Worm (Caenorhabditis elegans) whole organism, late embryonic: ENCODE results near the gene Y56A3A.41.

ENCODE experiments used
- C38D4.7 ChIP-seq: fragments of 200-800 bp; sonication (Bioruptor generic); optimal IDR thresholded peaks from 2 replicates; lab custom pipeline; 2018; ENCODE audit warnings: mild to moderate bottlenecking, missing genetic modification characterization, moderate library complexity, missing compliant biosample characterization
- K09A11.1 ChIP-seq: sonication (generic microtip); optimal IDR thresholded peaks from 2 replicates; lab custom pipeline; 2017; ENCODE audit warnings: antibody characterized with exemption, mild to moderate bottlenecking, missing genetic modification characterization, missing compliant biosample characterization; ENCODE audit not compliant: insufficient read depth
- T23F11.4 ChIP-seq: fragments of 200-800 bp; sonication (Bioruptor generic); optimal IDR thresholded peaks from 2 replicates; lab custom pipeline; 2018; ENCODE audit warnings: mild to moderate bottlenecking, missing genetic modification characterization, missing compliant biosample characterization
- ahr-1 ChIP-seq: sonication (generic microtip); optimal IDR thresholded peaks from 2 replicates; lab custom pipeline; 2016; ENCODE audit warnings: missing genetic modification characterization, missing compliant biosample characterization
- ceh-18 ChIP-seq: sonication (generic microtip); optimal IDR thresholded peaks from 2 replicates; lab custom pipeline; 2016; ENCODE audit warnings: missing genetic modification characterization, missing compliant biosample characterization
- ceh-19 ChIP-seq: fragments of 200-800 bp; sonication (Bioruptor generic); optimal IDR thresholded peaks from 2 replicates; lab custom pipeline; 2018; ENCODE audit warnings: mild to moderate bottlenecking, missing genetic modification characterization, missing compliant biosample characterization
- ceh-24 ChIP-seq: sonication (generic microtip); optimal IDR thresholded peaks from 2 replicates; lab custom pipeline; 2016; ENCODE audit warnings: mild to moderate bottlenecking, missing genetic modification characterization, missing compliant biosample characterization
- ceh-34 ChIP-seq: sonication (generic microtip); optimal IDR thresholded peaks from 2 replicates; lab custom pipeline; 2016; ENCODE audit warnings: mild to moderate bottlenecking, missing genetic modification characterization, missing compliant biosample characterization
- ceh-45 ChIP-seq: fragments of 200-800 bp; sonication (Bioruptor generic); IDR thresholded peaks from 2 replicates; pipeline ENCODE4 v1.3.6; 2022; ENCODE audit warnings: missing genetic modification reagents, missing genetic modification characterization, missing compliant biosample characterization
- ceh-48 ChIP-seq: sonication (generic microtip); optimal IDR thresholded peaks from 2 replicates; lab custom pipeline; 2016; ENCODE audit warnings: missing genetic modification characterization, inconsistent platforms, missing compliant biosample characterization
- ceh-9 ChIP-seq: sonication (generic microtip); optimal IDR thresholded peaks from 2 replicates; lab custom pipeline; 2016; ENCODE audit warnings: mild to moderate bottlenecking, missing genetic modification characterization, inconsistent platforms, missing compliant biosample characterization
- che-1 ChIP-seq: sonication (generic microtip); optimal IDR thresholded peaks from 2 replicates; lab custom pipeline; 2016; ENCODE audit warnings: mild to moderate bottlenecking, missing genetic modification characterization, missing compliant biosample characterization
- dve-1 ChIP-seq: sonication (generic microtip); optimal IDR thresholded peaks from 2 replicates; lab custom pipeline; 2017; ENCODE audit warnings: antibody characterized with exemption, mild to moderate bottlenecking, missing genetic modification characterization, missing compliant biosample characterization
- elt-2 ChIP-seq: sonication (generic microtip); optimal IDR thresholded peaks from 2 replicates; lab custom pipeline; 2016; ENCODE audit warnings: missing genetic modification reagents, missing genetic modification characterization, missing compliant biosample characterization
- ets-4 ChIP-seq: sonication (generic microtip); optimal IDR thresholded peaks from 2 replicates; lab custom pipeline; 2016; ENCODE audit warnings: missing genetic modification characterization, missing compliant biosample characterization
- eyg-1 ChIP-seq: sonication (generic microtip); optimal IDR thresholded peaks from 2 replicates; lab custom pipeline; 2016; ENCODE audit warnings: missing genotype, missing genetic modification characterization, missing compliant biosample characterization
- fkh-6 ChIP-seq: sonication (generic microtip); optimal IDR thresholded peaks from 2 replicates; lab custom pipeline; 2016; ENCODE audit warnings: missing genetic modification characterization, missing compliant biosample characterization
- gmeb-2 ChIP-seq: sonication (generic microtip); optimal IDR thresholded peaks from 2 replicates; lab custom pipeline; 2016; ENCODE audit warnings: missing genetic modification characterization, inconsistent platforms, missing compliant biosample characterization
- hlh-15 ChIP-seq: sonication (generic microtip); optimal IDR thresholded peaks from 2 replicates; lab custom pipeline; 2016; ENCODE audit warnings: missing genetic modification characterization, missing compliant biosample characterization
- hlh-30 ChIP-seq: sonication (generic microtip); optimal IDR thresholded peaks from 2 replicates; lab custom pipeline; 2017; ENCODE audit warnings: antibody characterized with exemption, missing genetic modification characterization, missing compliant biosample characterization; ENCODE audit not compliant: insufficient read depth
- hlh-6 ChIP-seq: sonication (generic microtip); optimal IDR thresholded peaks from 2 replicates; lab custom pipeline; 2016; ENCODE audit warnings: missing genotype, missing genetic modification characterization, missing compliant biosample characterization
- madf-2 ChIP-seq: sonication (generic microtip); optimal IDR thresholded peaks from 2 replicates; lab custom pipeline; 2017; ENCODE audit warnings: missing genetic modification characterization, missing compliant biosample characterization
- nhr-232 ChIP-seq: sonication (generic microtip); optimal IDR thresholded peaks from 2 replicates; lab custom pipeline; 2016; ENCODE audit warnings: missing genetic modification characterization, missing compliant biosample characterization
- npax-4 ChIP-seq: sonication (generic microtip); optimal IDR thresholded peaks from 2 replicates; lab custom pipeline; 2016; ENCODE audit warnings: missing genetic modification characterization, missing compliant biosample characterization
- pag-3 ChIP-seq: sonication (generic microtip); optimal IDR thresholded peaks from 2 replicates; lab custom pipeline; 2016; ENCODE audit warnings: missing compliant biosample characterization, missing genetic modification characterization, borderline replicate concordance
- pha-2 ChIP-seq: sonication (generic microtip); optimal IDR thresholded peaks from 2 replicates; lab custom pipeline; 2017; ENCODE audit warnings: mild to moderate bottlenecking, missing genetic modification characterization, missing compliant biosample characterization
- pqm-1 ChIP-seq: sonication (generic microtip); optimal IDR thresholded peaks from 2 replicates; lab custom pipeline; 2016; ENCODE audit warnings: missing genetic modification characterization, missing compliant biosample characterization
- pros-1 ChIP-seq: fragments of 150-350 bp; optimal IDR thresholded peaks from 2 replicates; lab custom pipeline; 2014; ENCODE audit warnings: missing biosample characterization, missing genetic modification reagents, missing genetic modification characterization
- rnt-1 ChIP-seq: sonication (generic microtip); optimal IDR thresholded peaks from 2 replicates; lab custom pipeline; 2016; ENCODE audit warnings: missing genetic modification characterization, missing compliant biosample characterization
- sdc-2 ChIP-seq: sonication (generic microtip); optimal IDR thresholded peaks from 2 replicates; lab custom pipeline; 2016; ENCODE audit warnings: missing genotype, missing genetic modification characterization, missing compliant biosample characterization
- sox-4 ChIP-seq: sonication (generic microtip); optimal IDR thresholded peaks from 2 replicates; lab custom pipeline; 2017; ENCODE audit warnings: mild to moderate bottlenecking, missing genetic modification characterization, inconsistent platforms, missing compliant biosample characterization
- ttx-3 ChIP-seq: sonication (generic microtip); optimal IDR thresholded peaks from 2 replicates; lab custom pipeline; 2016; ENCODE audit warnings: missing genetic modification reagents, missing genetic modification characterization, missing compliant biosample characterization
- unc-3 ChIP-seq, 2 experiments: fragments of 200-800 bp in 1 of 2; sonication (Bioruptor generic) in 1 of 2; sonication (generic microtip) in 1 of 2; conservative IDR thresholded peaks in 1 of 2; optimal IDR thresholded peaks in 1 of 2; 2 replicates each; pipeline versions ENCODE4 v1.3.6 to Lab custom; 2016 to 2022; ENCODE audit warnings: missing compliant biosample characterization in 2 of 2, missing genetic modification characterization in 2 of 2, missing genetic modification reagents in 1 of 2
- unc-86 ChIP-seq: sonication (generic microtip); optimal IDR thresholded peaks from 2 replicates; lab custom pipeline; 2016; ENCODE audit warnings: missing genetic modification characterization, missing compliant biosample characterization

The Y56A3A.41 gene

DNA sequence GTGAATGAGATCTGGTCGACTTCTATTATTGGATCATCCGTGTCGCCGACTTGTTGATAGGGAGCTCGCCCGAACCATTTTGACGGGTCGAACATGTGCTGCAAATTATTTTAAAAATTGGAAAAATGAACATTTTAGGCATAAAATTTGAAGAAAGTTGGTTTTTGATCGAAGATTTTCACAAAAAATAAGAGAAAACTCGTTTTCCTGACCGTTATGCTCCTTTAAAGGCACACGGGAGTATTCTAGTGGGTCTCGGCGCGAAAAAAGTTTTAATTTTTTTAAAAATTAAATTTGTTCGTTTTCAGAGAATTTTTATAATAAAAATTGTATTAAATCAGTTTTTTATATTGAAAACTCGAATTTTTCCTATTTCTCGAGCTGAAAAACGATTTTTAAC, 21.4 kb upstream of the Y56A3A.41 start, which contains the start of gene Y56A3A.16:
TSS of gene Y56A3A.16 (minus strand) at position 101 of the 400 bp plus-strand sequence.
- TF ChIP-seq elt-2 (no peak), sox-4 (tag; lab: Kevin White, UChicago) (no peak)

DNA sequence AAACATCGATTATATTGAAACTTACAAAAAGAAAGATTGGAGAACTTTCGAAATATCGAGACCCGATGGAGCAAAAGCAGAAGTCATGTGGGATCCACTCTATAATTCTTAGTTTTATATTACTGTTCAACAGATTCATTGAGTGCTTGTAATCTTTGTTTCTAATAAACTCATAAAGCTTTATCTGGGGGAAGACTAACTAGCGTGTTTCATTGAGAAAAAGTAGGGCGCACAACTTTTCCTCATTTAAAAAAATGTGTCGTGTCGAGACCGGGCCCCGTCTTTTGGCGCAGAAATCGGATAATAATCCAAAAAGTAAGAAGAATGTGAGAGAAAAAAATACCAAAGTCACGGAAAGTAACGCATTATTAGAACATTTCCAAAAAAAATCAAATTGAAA, 16.9 kb upstream of the Y56A3A.41 start, which contains the start of gene faah-4:
TSS of gene faah-4 (minus strand) at position 101 of the 400 bp plus-strand sequence.
- TF ChIP-seq pag-3 (tag; lab: Kevin White, UChicago) (no peak), npax-4 (no peak), ceh-48 (tag; lab: Kevin White, UChicago) (no peak), K09A11.1 (tag; lab: Kevin White, UChicago) (no peak), pha-2 (no peak), C38D4.7 (GFP tag; lab: Kevin White, UChicago) (no peak), unc-3 (GFP tag; conservative IDR thresholded peaks at IDR 0.05; lab: Robert Waterston, UW) (no peak), unc-3 (tag; optimal IDR thresholded peaks at IDR 0.05; lab: Kevin White, UChicago) (no peak), gmeb-2 (tag; lab: Kevin White, UChicago) (no peak), hlh-6 (tag; lab: Kevin White, UChicago) (no peak), ahr-1 (no peak), ttx-3 (no peak), madf-2 (tag; lab: Kevin White, UChicago) (no peak), unc-86 (tag; lab: Kevin White, UChicago) (no peak), che-1 (tag; lab: Kevin White, UChicago) (no peak), pros-1 (no peak), sdc-2 (tag; lab: Kevin White, UChicago) (no peak), rnt-1 (no peak), T23F11.4 (GFP tag; lab: Kevin White, UChicago) (no peak)

DNA sequence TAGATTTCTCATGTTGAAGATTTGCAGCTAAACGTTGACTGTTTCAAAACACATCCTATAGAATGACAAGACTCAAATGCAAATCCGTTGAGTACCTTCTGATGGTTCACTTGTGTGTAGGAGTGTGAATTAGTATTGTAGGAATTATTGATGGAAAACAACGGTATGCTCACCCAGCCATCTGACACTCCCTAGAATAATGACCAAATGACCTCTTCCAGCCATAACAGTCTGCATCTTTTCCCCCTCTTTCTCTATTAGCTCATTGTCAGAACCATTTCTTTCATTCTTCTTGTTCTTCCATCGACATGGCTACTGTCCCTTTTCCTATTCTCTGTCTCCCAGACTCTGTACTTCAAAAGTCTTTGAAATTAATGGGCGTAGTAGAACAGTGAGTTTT, 15.8 kb upstream of the Y56A3A.41 start, which contains the start of gene fbxb-24:
TSS of gene fbxb-24 (plus strand) at position 301 of the 400 bp plus-strand sequence.
- no peak for TF ChIP-seq sdc-2 (tag; lab: Kevin White, UChicago)
- no peak for TF ChIP-seq pag-3 (tag; lab: Kevin White, UChicago)
- no peak for TF ChIP-seq ceh-19 (GFP tag; lab: Kevin White, UChicago)
- no peak for TF ChIP-seq hlh-30 (tag; lab: Kevin White, UChicago)
- TF ChIP-seq ets-4 (tag; lab: Kevin White, UChicago): no peak
- no peak for TF ChIP-seq pqm-1
- no peak for TF ChIP-seq npax-4
- TF ChIP-seq ceh-9 (tag; lab: Kevin White, UChicago): no peak
- TF ChIP-seq fkh-6: no peak
- no peak for TF ChIP-seq ceh-45
- no peak for TF ChIP-seq ttx-3
- no peak for TF ChIP-seq ceh-18
- no peak for TF ChIP-seq ceh-24 (tag; lab: Kevin White, UChicago)
- no peak for TF ChIP-seq pros-1
- no peak for TF ChIP-seq ahr-1
- no peak for TF ChIP-seq pha-2

DNA sequence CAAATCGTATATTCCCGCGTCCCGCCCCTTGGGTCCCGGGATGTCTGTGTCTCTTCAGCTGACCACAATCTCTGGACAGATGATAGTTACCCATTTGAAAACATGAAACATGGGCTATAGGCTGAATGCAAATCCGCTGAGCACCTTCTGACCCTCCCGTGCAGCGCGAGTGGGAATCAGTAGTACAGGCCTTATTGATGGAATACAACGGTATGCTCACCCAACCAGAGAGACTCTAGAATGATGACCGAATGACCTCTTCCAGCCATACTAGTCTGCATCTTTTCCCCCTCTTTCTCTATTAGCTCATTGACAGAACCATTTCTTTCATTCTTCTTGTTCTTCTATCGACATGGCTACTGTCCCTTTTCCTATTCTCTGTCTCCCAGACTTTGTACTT, 14.3 kb upstream of the Y56A3A.41 start, which contains the start of gene sdz-33:
TSS of gene sdz-33 (plus strand) at position 301 of the 400 bp plus-strand sequence.
- TF ChIP-seq elt-2 (no peak), dve-1 (tag; lab: Kevin White, UChicago) (no peak), pros-1 (no peak), pqm-1 (no peak), hlh-30 (tag; lab: Kevin White, UChicago) (no peak), unc-86 (tag; lab: Kevin White, UChicago) (no peak), pha-2 (no peak), nhr-232 (tag; lab: Kevin White, UChicago) (no peak), ceh-19 (GFP tag; lab: Kevin White, UChicago) (no peak), eyg-1 (tag; lab: Kevin White, UChicago) (no peak), ceh-34 (no peak), hlh-15 (tag; lab: Kevin White, UChicago) (no peak)
